Worm (Caenorhabditis elegans): ENCODE data around the gene zip-3.
"Not testable (repeated sequence)": the region's sequence is repeated elsewhere in the genome, so short reads cannot be mapped to it uniquely, and the experiment has no call there.

- not testable (repeated sequence) for TF ChIP-seq ets-4 (tag; optimal IDR thresholded peaks at IDR 0.05); pat-9 (tag; optimal IDR thresholded peaks at IDR 0.05); unc-55 (GFP tag; optimal IDR thresholded peaks at IDR 0.05); ama-1 (optimal IDR thresholded peaks at IDR 0.05)
Measured at ce11 chrII:13905556-13905955, 51.7 kb downstream of the zip-3 start.

Data from whole organism, late embryonic.